Fruit fly (Drosophila melanogaster): Measurements from ENCODE around the gene CG31249.

The CG31249 gene

dm6 chr3R:17653879-17654278 lies 33.0 kb downstream of the CG31249 start:
- TF ChIP-seq Ets96B (tag; optimal IDR thresholded peaks at IDR 0.05) (no peak), Blimp-1 (GFP tag; optimal IDR thresholded peaks at IDR 0.05) (no peak), CG8119 (GFP tag; IDR thresholded peaks at IDR 0.05) (no peak), spab (GFP tag; optimal IDR thresholded peaks at IDR 0.05) (no peak), CG9139 (GFP tag; optimal IDR thresholded peaks at IDR 0.05) (no peak), achi (GFP tag; optimal IDR thresholded peaks at IDR 0.05) (no peak), Eip93F (GFP tag; optimal IDR thresholded peaks at IDR 0.05) (no peak), CG6808 (GFP tag; optimal IDR thresholded peaks at IDR 0.05) (no peak), CG10669 (GFP tag; optimal IDR thresholded peaks at IDR 0.05) (no peak), acj6 (GFP tag; optimal IDR thresholded peaks at IDR 0.05) (no peak), ss (GFP tag; optimal IDR thresholded peaks at IDR 0.05) (no peak), Eip75B (GFP tag; optimal IDR thresholded peaks at IDR 0.05) (no peak), net (GFP tag; optimal IDR thresholded peaks at IDR 0.05) (no peak)

- TF ChIP-seq CG6854 (GFP tag; optimal IDR thresholded peaks at IDR 0.05) (no peak), CG3032 (tag; optimal IDR thresholded peaks at IDR 0.05) (peak; percentile 1)
These were observed 39.4 kb downstream of the CG31249 start, which contains the start of gene CG14322 for dm6 chr3R:17647444-17647843. Gene CG14322 (plus strand): TSS chr3R:17647679.

dm6 chr3R:17646102-17647050 lies 40.5 kb downstream of the CG31249 start:
- TF ChIP-seq Met (GFP tag; optimal IDR thresholded peaks at IDR 0.05), result peak; percentile 14
- peak; percentile 2 for TF ChIP-seq CG6792 (GFP tag; optimal IDR thresholded peaks at IDR 0.05)
- no peak for TF ChIP-seq CG9139 (GFP tag; optimal IDR thresholded peaks at IDR 0.05)
- peak; percentile 34 for TF ChIP-seq Sox102F (GFP tag; optimal IDR thresholded peaks at IDR 0.05)
- TF ChIP-seq dsx (GFP tag; optimal IDR thresholded peaks at IDR 0.05; ENCODE audit: poor library complexity, severe bottlenecking), result peak; percentile 84
- peak; percentile 21 for TF ChIP-seq esn (GFP tag; optimal IDR thresholded peaks at IDR 0.05)
- peak; percentile 33 for TF ChIP-seq fkh (GFP tag; optimal IDR thresholded peaks at IDR 0.05)
- TF ChIP-seq OdsH (GFP tag; optimal IDR thresholded peaks at IDR 0.05), result no peak
- no peak for TF ChIP-seq CG3032 (tag; optimal IDR thresholded peaks at IDR 0.05)
- no peak for TF ChIP-seq CG4318 (GFP tag; optimal IDR thresholded peaks at IDR 0.05)
- peak; percentile 67 for TF ChIP-seq Eip78C (GFP tag)

- TF ChIP-seq Hr38 (GFP tag; optimal IDR thresholded peaks at IDR 0.05), result no peak
- TF ChIP-seq Met (GFP tag; optimal IDR thresholded peaks at IDR 0.05), result no peak
- no peak for TF ChIP-seq Sox14 (GFP tag; optimal IDR thresholded peaks at IDR 0.05)
- no peak for TF ChIP-seq salr (GFP tag; optimal IDR thresholded peaks at IDR 0.05)
- no peak for TF ChIP-seq CG9139 (GFP tag; optimal IDR thresholded peaks at IDR 0.05)
These were observed 41.6 kb downstream of the CG31249 start for dm6 chr3R:17645239-17645638.

dm6 chr3R:17644019-17644418 lies 42.9 kb downstream of the CG31249 start:
- no peak for TF ChIP-seq CG11762 (GFP tag; optimal IDR thresholded peaks at IDR 0.05; ENCODE audit: insufficient read depth)
- TF ChIP-seq svp (GFP tag), result peak; percentile 77
